Worm (Caenorhabditis elegans) whole organism, L1 larva: ENCODE results near the gene rab-37.

Source experiments
- ces-1 ChIP-seq: fragments of 150-350 bp; optimal IDR thresholded peaks from 2 replicates; lab custom pipeline; 2014; ENCODE audit warnings: missing biosample characterization, missing genetic modification reagents, missing genetic modification characterization
- fkh-10 ChIP-seq: sonication (generic microtip); optimal IDR thresholded peaks from 2 replicates; lab custom pipeline; 2017; ENCODE audit warnings: missing biosample characterization, missing genetic modification reagents, missing genetic modification characterization

DNA sequence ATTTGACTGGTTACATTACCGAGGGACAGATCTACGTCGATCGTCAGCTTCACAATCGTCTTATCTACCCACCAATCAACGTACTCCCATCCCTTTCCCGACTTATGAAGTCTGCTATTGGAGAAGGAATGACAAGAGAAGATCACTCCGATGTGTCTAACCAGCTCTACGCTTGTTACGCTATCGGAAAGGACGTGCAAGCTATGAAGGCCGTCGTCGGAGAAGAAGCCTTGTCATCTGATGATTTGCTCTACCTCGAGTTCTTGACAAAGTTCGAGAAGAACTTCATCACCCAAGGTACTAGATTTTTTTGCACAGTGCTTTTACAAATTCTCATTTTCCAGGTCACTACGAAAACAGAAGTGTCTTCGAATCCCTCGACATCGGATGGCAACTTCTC is 43.4 kb downstream of the rab-37 start:
- TF ChIP-seq fkh-10 (no peak), ces-1 (GFP tag; lab: Kevin White, UChicago) (no peak)
